Worm (Caenorhabditis elegans) whole organism, mixed stage, embryonic: ENCODE results near the gene K12H6.5.

Source experiments
- M03D4.4 ChIP-seq: sonication (generic microtip); optimal IDR thresholded peaks from 2 replicates; lab custom pipeline; 2017; ENCODE audit warnings: mild to moderate bottlenecking, missing genetic modification characterization, missing compliant biosample characterization
- bed-3 ChIP-seq: fragments of 200-800 bp; sonication (Bioruptor generic); optimal IDR thresholded peaks from 3 replicates; lab custom pipeline; 2018; ENCODE audit warnings: mild to moderate bottlenecking, missing genetic modification characterization, moderate library complexity, missing compliant biosample characterization
- blmp-1 ChIP-seq: fragments of 150-350 bp; optimal IDR thresholded peaks from 2 replicates; lab custom pipeline; 2014; ENCODE audit warnings: missing biosample characterization, missing genetic modification characterization
- ceh-39 ChIP-seq: fragments of 150-350 bp; optimal IDR thresholded peaks from 2 replicates; lab custom pipeline; 2014; ENCODE audit warnings: missing biosample characterization, missing genetic modification characterization
- ceh-43 ChIP-seq: fragments of 200-800 bp; sonication (Bioruptor generic); optimal IDR thresholded peaks from 2 replicates; lab custom pipeline; 2018; ENCODE audit warnings: mild to moderate bottlenecking, missing genetic modification characterization, moderate library complexity, missing compliant biosample characterization
- ceh-83 ChIP-seq: fragments of 200-800 bp; sonication (Bioruptor generic); optimal IDR thresholded peaks from 2 replicates; lab custom pipeline; 2018; ENCODE audit warnings: mild to moderate bottlenecking, missing genetic modification characterization, missing compliant biosample characterization
- ces-1 ChIP-seq: fragments of 150-350 bp; optimal IDR thresholded peaks from 2 replicates; lab custom pipeline; 2014; ENCODE audit warnings: missing biosample characterization, missing genetic modification reagents, missing genetic modification characterization
- cnd-1 ChIP-seq: fragments of 200-800 bp; sonication (Bioruptor generic); optimal IDR thresholded peaks from 2 replicates; lab custom pipeline; 2018; ENCODE audit warnings: mild to moderate bottlenecking, missing genetic modification characterization, missing compliant biosample characterization
- drap-1 ChIP-seq: fragments of 200-800 bp; sonication (Bioruptor generic); optimal IDR thresholded peaks from 3 replicates; lab custom pipeline; 2018; ENCODE audit warnings: mild to moderate bottlenecking, missing genetic modification characterization, missing compliant biosample characterization
- elt-1 ChIP-seq: sonication (generic microtip); optimal IDR thresholded peaks from 2 replicates; lab custom pipeline; 2017; ENCODE audit warnings: missing genetic modification characterization, mild to moderate bottlenecking, missing compliant biosample characterization, antibody characterized with exemption, moderate library complexity, borderline replicate concordance; ENCODE audit not compliant: insufficient read depth
- flh-1 ChIP-seq: fragments of 200-800 bp; sonication (Bioruptor generic); optimal IDR thresholded peaks from 2 replicates; lab custom pipeline; 2018; ENCODE audit warnings: mild to moderate bottlenecking, missing genetic modification characterization, moderate library complexity, missing compliant biosample characterization
- ham-2 ChIP-seq: fragments of 200-800 bp; sonication (Bioruptor generic); optimal IDR thresholded peaks from 2 replicates; lab custom pipeline; 2018; ENCODE audit warnings: mild to moderate bottlenecking, missing genetic modification characterization, missing compliant biosample characterization
- hlh-1 ChIP-seq: fragments of 150-350 bp; optimal IDR thresholded peaks from 2 replicates; lab custom pipeline; 2014; ENCODE audit warnings: missing biosample characterization, missing genetic modification reagents, missing genetic modification characterization
- lin-32 ChIP-seq: fragments of 200-800 bp; sonication (Bioruptor generic); optimal IDR thresholded peaks from 2 replicates; lab custom pipeline; 2018; ENCODE audit warnings: mild to moderate bottlenecking, missing genetic modification characterization, missing compliant biosample characterization
- lsy-2 ChIP-seq: fragments of 150-350 bp; optimal IDR thresholded peaks from 2 replicates; lab custom pipeline; 2014; ENCODE audit warnings: missing biosample characterization, missing genetic modification characterization
- mab-5 ChIP-seq: fragments of 150-350 bp; optimal IDR thresholded peaks from 2 replicates; lab custom pipeline; 2014; ENCODE audit warnings: missing biosample characterization, missing genetic modification characterization
- mep-1 ChIP-seq: fragments of 150-350 bp; optimal IDR thresholded peaks from 2 replicates; lab custom pipeline; 2017; ENCODE audit warnings: missing biosample characterization, missing genetic modification reagents, missing genetic modification characterization, inconsistent platforms
- mls-2 ChIP-seq: sonication (generic microtip); optimal IDR thresholded peaks from 2 replicates; lab custom pipeline; 2016; ENCODE audit warnings: mild to moderate bottlenecking, missing genetic modification characterization, moderate library complexity, missing compliant biosample characterization
- nhr-12 ChIP-seq: fragments of 150-350 bp; optimal IDR thresholded peaks from 2 replicates; lab custom pipeline; 2014; ENCODE audit warnings: missing biosample characterization, missing genetic modification characterization
- nhr-2 ChIP-seq: fragments of 150-350 bp; optimal IDR thresholded peaks from 2 replicates; lab custom pipeline; 2014; ENCODE audit warnings: missing biosample characterization, missing genetic modification characterization
- nhr-237 ChIP-seq: fragments of 150-350 bp; optimal IDR thresholded peaks from 2 replicates; lab custom pipeline; 2014; ENCODE audit warnings: missing biosample characterization, missing genetic modification characterization
- nhr-28 ChIP-seq: fragments of 150-350 bp; optimal IDR thresholded peaks from 2 replicates; lab custom pipeline; 2014; ENCODE audit warnings: missing biosample characterization, missing genetic modification characterization
- sem-2 ChIP-seq: fragments of 200-800 bp; sonication (Bioruptor generic); optimal IDR thresholded peaks from 2 replicates; lab custom pipeline; 2018; ENCODE audit warnings: mild to moderate bottlenecking, missing genetic modification characterization, missing compliant biosample characterization
- snpc-4 ChIP-seq: fragments of 150-350 bp; optimal IDR thresholded peaks from 2 replicates; lab custom pipeline; 2014; ENCODE audit warnings: missing biosample characterization, missing genetic modification characterization
- sptf-1 ChIP-seq: sonication (generic microtip); optimal IDR thresholded peaks from 2 replicates; lab custom pipeline; 2017; ENCODE audit warnings: mild to moderate bottlenecking, missing genetic modification characterization, moderate library complexity, missing compliant biosample characterization
- tbx-8 ChIP-seq: fragments of 200-800 bp; sonication (Bioruptor generic); optimal IDR thresholded peaks from 2 replicates; lab custom pipeline; 2018; ENCODE audit warnings: mild to moderate bottlenecking, missing genetic modification characterization, moderate library complexity, missing compliant biosample characterization
- unc-120 ChIP-seq: sonication (generic microtip); optimal IDR thresholded peaks from 2 replicates; lab custom pipeline; 2017; ENCODE audit warnings: missing genetic modification characterization, missing compliant biosample characterization; ENCODE audit not compliant: poor library complexity, severe bottlenecking
- unc-39 ChIP-seq: fragments of 150-350 bp; optimal IDR thresholded peaks from 2 replicates; lab custom pipeline; 2014; ENCODE audit warnings: missing biosample characterization, missing genetic modification characterization
- unc-62 ChIP-seq: fragments of 150-350 bp; optimal IDR thresholded peaks from 2 replicates; lab custom pipeline; 2014; ENCODE audit warnings: missing biosample characterization, missing genetic modification reagents, missing genetic modification characterization
- ztf-11 ChIP-seq: fragments of 150-350 bp; optimal IDR thresholded peaks from 2 replicates; lab custom pipeline; 2014; ENCODE audit warnings: missing biosample characterization, missing genetic modification characterization

K12H6.5 gene

ce11 chrII:2834105-2834504, 8.1 kb upstream of the K12H6.5 start:
- no peak for TF ChIP-seq mep-1 (tag; lab: Kevin White, UChicago)
- peak; percentile 8 for TF ChIP-seq ces-1 (GFP tag; lab: Kevin White, UChicago)

- TF ChIP-seq mab-5 (tag; lab: Kevin White, UChicago) (no peak), sem-2 (GFP tag; lab: Kevin White, UChicago) (no peak), mls-2 (tag; lab: Kevin White, UChicago) (peak; percentile 34), ham-2 (GFP tag; lab: Kevin White, UChicago) (no peak), unc-120 (tag; lab: Kevin White, UChicago) (no peak), lin-32 (GFP tag; lab: Kevin White, UChicago) (no peak), nhr-28 (tag; lab: Kevin White, UChicago) (no peak), hlh-1 (peak; percentile 81), ceh-39 (tag; lab: Kevin White, UChicago) (peak; percentile 52), snpc-4 (tag; lab: Kevin White, UChicago) (no peak), ceh-43 (peak; percentile 61), nhr-12 (tag; lab: Kevin White, UChicago) (peak; percentile 52), flh-1 (GFP tag; lab: Kevin White, UChicago) (no peak), ceh-83 (GFP tag; lab: Kevin White, UChicago) (no peak), ztf-11 (no peak), drap-1 (no peak), elt-1 (tag; lab: Kevin White, UChicago) (no peak)
Measured at ce11 chrII:2832539-2832938, 6.6 kb upstream of the K12H6.5 start.

DNA sequence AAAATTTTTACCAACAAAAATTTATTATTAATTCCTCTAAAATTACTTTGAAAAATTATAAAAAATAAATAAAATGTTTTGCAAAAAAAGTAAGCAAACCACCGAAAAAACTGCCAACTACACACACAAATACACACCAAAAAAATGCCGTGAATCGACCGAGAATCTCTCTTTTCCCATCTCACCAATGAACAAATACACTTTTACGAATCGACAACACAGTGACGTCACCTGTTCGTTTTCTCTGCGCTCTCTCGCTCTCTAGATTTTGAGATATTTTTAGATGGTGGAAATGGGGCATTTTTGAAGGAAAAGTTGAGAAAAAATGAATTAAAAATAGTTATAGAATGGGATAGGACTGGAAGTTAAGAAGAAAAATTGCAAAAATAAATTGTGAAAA, 6.1 kb upstream of the K12H6.5 start:
- TF ChIP-seq nhr-237 (tag; lab: Kevin White, UChicago) = no peak
- peak; percentile 1 for TF ChIP-seq hlh-1
- TF ChIP-seq, all 35 proteins: peak for 1

DNA sequence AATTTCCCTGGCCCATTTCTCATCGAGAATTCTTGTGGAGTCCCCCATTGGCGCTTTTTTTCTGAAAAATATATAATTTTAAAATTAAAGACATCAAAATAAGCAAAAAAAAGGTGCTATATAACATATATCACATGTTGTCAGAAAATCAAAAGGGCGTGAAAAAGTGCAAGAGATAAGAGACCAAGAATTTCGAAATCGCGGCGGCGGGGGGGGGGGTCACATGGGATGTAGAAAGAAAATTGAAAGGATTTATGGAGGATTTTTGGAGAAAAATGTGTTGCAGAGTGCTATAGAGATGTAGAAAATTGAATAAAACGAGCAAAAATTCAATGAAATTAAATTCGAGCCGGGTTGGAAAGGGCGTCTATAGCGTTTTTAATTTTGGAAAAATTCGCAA, 5.2 kb upstream of the K12H6.5 start, which contains the start of gene K12H6.6:
K12H6.6 (minus strand) TSS at position 61 of the 400 bp plus-strand sequence.
- TF ChIP-seq ceh-43 (no peak), nhr-237 (tag; lab: Kevin White, UChicago) (no peak), ces-1 (GFP tag; lab: Kevin White, UChicago) (no peak)
- TF ChIP-seq, all 35 proteins: peak for 0

ce11 chrII:2830144-2830543, 4.2 kb upstream of the K12H6.5 start:
- peak; percentile 18 for TF ChIP-seq sptf-1 (tag; lab: Kevin White, UChicago)
- TF ChIP-seq lsy-2 (tag; lab: Kevin White, UChicago) = peak; percentile 34
- no peak for TF ChIP-seq nhr-28 (tag; lab: Kevin White, UChicago)
- peak; percentile 3 for TF ChIP-seq mls-2 (tag; lab: Kevin White, UChicago)

ce11 chrII:2829482-2829881, 3.5 kb upstream of the K12H6.5 start:
- TF ChIP-seq nhr-12 (tag; lab: Kevin White, UChicago) (no peak), M03D4.4 (no peak), sem-2 (GFP tag; lab: Kevin White, UChicago) (no peak), hlh-1 (no peak), ces-1 (GFP tag; lab: Kevin White, UChicago) (no peak), unc-39 (tag; lab: Kevin White, UChicago) (no peak), ceh-83 (GFP tag; lab: Kevin White, UChicago) (no peak), bed-3 (GFP tag; lab: Kevin White, UChicago) (no peak), ztf-11 (no peak), lin-32 (GFP tag; lab: Kevin White, UChicago) (no peak)

ce11 chrII:2827859-2828403, 2.0 kb upstream of the K12H6.5 start, which contains the start of gene K12H6.8:
TSS of gene K12H6.8 (plus strand) at chrII:2827896.
- no peak for TF ChIP-seq ztf-11
- TF ChIP-seq nhr-2 (tag; lab: Kevin White, UChicago) = no peak
- no peak for TF ChIP-seq flh-1 (GFP tag; lab: Kevin White, UChicago)
- TF ChIP-seq ces-1 (GFP tag; lab: Kevin White, UChicago) = no peak
- TF ChIP-seq nhr-28 (tag; lab: Kevin White, UChicago) = no peak
- TF ChIP-seq snpc-4 (tag; lab: Kevin White, UChicago) = no peak
- TF ChIP-seq blmp-1 (tag; lab: Kevin White, UChicago) = no peak
- TF ChIP-seq bed-3 (GFP tag; lab: Kevin White, UChicago) = no peak
- TF ChIP-seq mep-1 (tag; lab: Kevin White, UChicago) = no peak
- TF ChIP-seq M03D4.4 = no peak
- no peak for TF ChIP-seq drap-1
- no peak for TF ChIP-seq tbx-8 (GFP tag; lab: Kevin White, UChicago)
- no peak for TF ChIP-seq cnd-1 (tag; lab: Kevin White, UChicago)
- no peak for TF ChIP-seq nhr-12 (tag; lab: Kevin White, UChicago)
- TF ChIP-seq mab-5 (tag; lab: Kevin White, UChicago) = no peak
- no peak for TF ChIP-seq unc-62 (GFP tag; lab: Kevin White, UChicago)
